Fruit fly (Drosophila melanogaster): Measurements from ENCODE around the gene Hrb87F.

DNA sequence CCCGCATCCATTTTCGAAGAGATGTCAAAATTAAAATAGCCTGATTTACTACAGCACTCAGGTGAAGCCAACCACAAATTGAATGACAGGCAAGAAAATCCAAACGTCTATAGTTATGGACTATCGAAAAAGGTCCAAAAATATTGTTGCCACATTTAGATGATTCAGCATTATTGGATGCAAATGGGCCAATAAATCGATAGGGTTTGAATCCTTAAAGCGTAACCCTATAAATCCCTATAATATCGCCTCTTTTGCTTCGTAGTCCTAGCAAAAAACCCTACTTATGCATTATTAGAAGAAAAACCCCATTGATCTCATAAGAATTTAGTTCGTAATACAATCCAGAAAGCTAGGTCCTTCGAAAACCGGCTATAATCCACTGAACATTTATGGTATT is 4.0 kb downstream of the Hrb87F start, which contains the start of gene Rbp4:
- TF ChIP-seq CG8478 (optimal IDR thresholded peaks at IDR 0.05) (no peak), Dll (optimal IDR thresholded peaks at IDR 0.05) (no peak)

Measured in whole organism.